Worm (Caenorhabditis elegans): ENCODE data around the gene T03F6.6.

Gene T03F6.6

ce11 chrIII:13350964-13351363 lies 29.1 kb downstream of the T03F6.6 start:
- peak; percentile 26 for TF ChIP-seq ces-1 (GFP tag; optimal IDR thresholded peaks at IDR 0.05)
- no peak for TF ChIP-seq nhr-237 (tag; optimal IDR thresholded peaks at IDR 0.05)

ce11 chrIII:13348891-13349290 lies 31.2 kb downstream of the T03F6.6 start:
- TF ChIP-seq ztf-11 (tag; optimal IDR thresholded peaks at IDR 0.05) (no peak), ceh-43 (GFP tag; optimal IDR thresholded peaks at IDR 0.05) (no peak), hlh-1 (tag; optimal IDR thresholded peaks at IDR 0.05) (no peak), sptf-1 (tag; optimal IDR thresholded peaks at IDR 0.05) (no peak), ceh-83 (GFP tag; optimal IDR thresholded peaks at IDR 0.05) (no peak), pha-4 (tag; optimal IDR thresholded peaks at IDR 0.05) (no peak), unc-62 (GFP tag; optimal IDR thresholded peaks at IDR 0.05) (peak; percentile 25), cnd-1 (tag; optimal IDR thresholded peaks at IDR 0.05) (no peak), ces-1 (GFP tag; optimal IDR thresholded peaks at IDR 0.05) (peak; percentile 91), ham-2 (GFP tag; optimal IDR thresholded peaks at IDR 0.05) (no peak)

- no peak for TF ChIP-seq drap-1 (GFP tag; optimal IDR thresholded peaks at IDR 0.05)
- no peak for TF ChIP-seq lsy-2 (tag; optimal IDR thresholded peaks at IDR 0.05)
- TF ChIP-seq nhr-12 (tag; optimal IDR thresholded peaks at IDR 0.05), result no peak
- TF ChIP-seq ces-1 (GFP tag; optimal IDR thresholded peaks at IDR 0.05), result peak; percentile 3
- TF ChIP-seq ham-2 (GFP tag; optimal IDR thresholded peaks at IDR 0.05), result no peak
- no peak for TF ChIP-seq elt-3 (tag; optimal IDR thresholded peaks at IDR 0.05)
Observed at ce11 chrIII:13347782-13348327, 32.2 kb downstream of the T03F6.6 start.

DNA sequence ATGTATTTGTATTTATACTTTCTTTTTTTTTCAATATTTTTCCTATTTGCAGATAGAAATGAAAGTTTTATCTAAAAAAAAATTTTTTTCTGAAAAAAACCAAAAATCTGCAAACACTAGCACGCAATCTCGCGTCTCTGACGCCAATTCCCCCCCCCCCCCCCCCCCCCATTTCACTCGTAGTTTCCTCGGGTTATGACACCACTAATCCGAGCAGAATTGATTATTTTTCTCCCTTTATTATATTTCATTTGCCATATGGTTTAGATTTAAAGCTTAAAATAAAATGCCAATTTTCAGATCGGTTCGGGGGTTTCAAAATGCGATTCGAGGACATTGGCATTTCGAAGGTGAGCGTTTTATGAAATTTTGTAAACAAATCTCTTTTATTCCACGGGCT lies 33.3 kb downstream of the T03F6.6 start, which contains the start of gene mtm-6:
Gene mtm-6, plus strand, starts transcription at position 301 of the 400 bp plus-strand sequence.
- no peak for TF ChIP-seq cnd-1 (tag; optimal IDR thresholded peaks at IDR 0.05)
- no peak for TF ChIP-seq snpc-4 (tag; optimal IDR thresholded peaks at IDR 0.05)
- no peak for TF ChIP-seq nhr-2 (tag; optimal IDR thresholded peaks at IDR 0.05)
- no peak for TF ChIP-seq ceh-83 (GFP tag; optimal IDR thresholded peaks at IDR 0.05)
- TF ChIP-seq ceh-39 (tag; optimal IDR thresholded peaks at IDR 0.05), result no peak
- TF ChIP-seq flh-1 (GFP tag; optimal IDR thresholded peaks at IDR 0.05), result no peak
- TF ChIP-seq unc-120 (tag; optimal IDR thresholded peaks at IDR 0.05; ENCODE audit: poor library complexity, severe bottlenecking), result no peak
- TF ChIP-seq tbx-8 (GFP tag; optimal IDR thresholded peaks at IDR 0.05), result no peak
- TF ChIP-seq elt-1 (tag; optimal IDR thresholded peaks at IDR 0.05; ENCODE audit: borderline replicate concordance, insufficient read depth), result no peak
- no peak for TF ChIP-seq ces-1 (GFP tag; optimal IDR thresholded peaks at IDR 0.05)
- no peak for TF ChIP-seq pha-4 (tag; optimal IDR thresholded peaks at IDR 0.05)
- TF ChIP-seq sptf-1 (tag; optimal IDR thresholded peaks at IDR 0.05), result no peak
- TF ChIP-seq bed-3 (GFP tag; optimal IDR thresholded peaks at IDR 0.05), result no peak
- TF ChIP-seq ceh-43 (GFP tag; optimal IDR thresholded peaks at IDR 0.05), result no peak

DNA sequence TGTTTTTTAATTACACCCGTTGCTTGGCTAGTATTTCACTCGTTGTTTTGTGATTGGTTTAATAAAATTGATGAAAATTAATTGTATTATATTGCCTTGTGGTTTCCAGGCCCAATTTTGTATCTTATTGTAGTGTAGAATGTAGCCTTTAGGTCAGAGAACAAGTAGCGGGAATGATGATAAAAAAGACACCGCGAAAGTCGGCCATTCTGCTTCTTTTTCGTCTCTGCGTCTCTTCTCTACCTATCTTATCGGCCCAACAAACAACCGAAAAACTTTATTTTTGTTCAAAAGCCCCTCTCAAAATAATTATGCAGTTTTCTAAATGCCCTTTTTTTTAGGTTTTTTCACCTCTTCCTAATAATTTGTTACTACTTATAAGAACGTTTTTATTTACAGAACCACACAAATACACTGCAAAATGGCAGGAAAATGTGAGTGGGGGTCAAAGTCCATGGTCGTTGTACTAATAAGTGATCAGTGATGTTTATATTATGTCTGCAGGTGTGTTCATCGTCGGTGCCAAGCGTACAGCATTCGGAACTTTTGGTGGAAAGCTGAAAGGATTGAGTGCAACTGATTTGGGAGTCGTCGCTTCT lies 35.5 kb downstream of the T03F6.6 start, which contains the start of gene acaa-2:
Gene acaa-2, plus strand, starts transcription at position 400 of the 599 bp plus-strand sequence.
- TF ChIP-seq nhr-237 (tag; optimal IDR thresholded peaks at IDR 0.05), result peak; percentile 5
- peak; percentile 16 for TF ChIP-seq nhr-28 (tag; optimal IDR thresholded peaks at IDR 0.05)
- no peak for TF ChIP-seq nhr-2 (tag; optimal IDR thresholded peaks at IDR 0.05)

- TF ChIP-seq sptf-1 (tag; optimal IDR thresholded peaks at IDR 0.05), result no peak
- no peak for TF ChIP-seq M03D4.4 (tag; optimal IDR thresholded peaks at IDR 0.05)
- TF ChIP-seq ceh-43 (GFP tag; optimal IDR thresholded peaks at IDR 0.05), result no peak
- no peak for TF ChIP-seq unc-120 (tag; optimal IDR thresholded peaks at IDR 0.05; ENCODE audit: poor library complexity, severe bottlenecking)
- TF ChIP-seq lin-13 (tag; optimal IDR thresholded peaks at IDR 0.05), result no peak
- no peak for TF ChIP-seq nhr-2 (tag; optimal IDR thresholded peaks at IDR 0.05)
- no peak for TF ChIP-seq ham-2 (GFP tag; optimal IDR thresholded peaks at IDR 0.05)
- TF ChIP-seq snpc-4 (tag; optimal IDR thresholded peaks at IDR 0.05), result no peak
- TF ChIP-seq mls-2 (tag; optimal IDR thresholded peaks at IDR 0.05), result no peak
- TF ChIP-seq unc-39 (tag; optimal IDR thresholded peaks at IDR 0.05), result no peak
- no peak for TF ChIP-seq zip-8 (tag; optimal IDR thresholded peaks at IDR 0.05)
Observed at ce11 chrIII:13343562-13344139, 36.4 kb downstream of the T03F6.6 start.

Measured in whole organism, mixed stage, embryonic.